Worm (Caenorhabditis elegans) whole organism, mixed stage, embryonic: ENCODE results near the gene C33B4.2.

Source experiments
- M03D4.4 ChIP-seq: sonication (generic microtip); optimal IDR thresholded peaks from 2 replicates; lab custom pipeline; 2017; ENCODE audit warnings: mild to moderate bottlenecking, missing genetic modification characterization, missing compliant biosample characterization
- ces-1 ChIP-seq: fragments of 150-350 bp; optimal IDR thresholded peaks from 2 replicates; lab custom pipeline; 2014; ENCODE audit warnings: missing biosample characterization, missing genetic modification reagents, missing genetic modification characterization
- elt-1 ChIP-seq: sonication (generic microtip); optimal IDR thresholded peaks from 2 replicates; lab custom pipeline; 2017; ENCODE audit warnings: missing genetic modification characterization, mild to moderate bottlenecking, missing compliant biosample characterization, antibody characterized with exemption, moderate library complexity, borderline replicate concordance; ENCODE audit not compliant: insufficient read depth
- hlh-1 ChIP-seq: fragments of 150-350 bp; optimal IDR thresholded peaks from 2 replicates; lab custom pipeline; 2014; ENCODE audit warnings: missing biosample characterization, missing genetic modification reagents, missing genetic modification characterization
- lin-13 ChIP-seq: fragments of 150-350 bp; optimal IDR thresholded peaks from 2 replicates; lab custom pipeline; 2014; ENCODE audit warnings: missing biosample characterization, missing genetic modification characterization
- lsy-2 ChIP-seq: fragments of 150-350 bp; optimal IDR thresholded peaks from 2 replicates; lab custom pipeline; 2014; ENCODE audit warnings: missing biosample characterization, missing genetic modification characterization
- mep-1 ChIP-seq: fragments of 150-350 bp; optimal IDR thresholded peaks from 2 replicates; lab custom pipeline; 2017; ENCODE audit warnings: missing biosample characterization, missing genetic modification reagents, missing genetic modification characterization, inconsistent platforms
- mls-2 ChIP-seq: sonication (generic microtip); optimal IDR thresholded peaks from 2 replicates; lab custom pipeline; 2016; ENCODE audit warnings: mild to moderate bottlenecking, missing genetic modification characterization, moderate library complexity, missing compliant biosample characterization
- nhr-12 ChIP-seq: fragments of 150-350 bp; optimal IDR thresholded peaks from 2 replicates; lab custom pipeline; 2014; ENCODE audit warnings: missing biosample characterization, missing genetic modification characterization
- nhr-28 ChIP-seq: fragments of 150-350 bp; optimal IDR thresholded peaks from 2 replicates; lab custom pipeline; 2014; ENCODE audit warnings: missing biosample characterization, missing genetic modification characterization
- nhr-76 ChIP-seq: sonication (generic microtip); optimal IDR thresholded peaks from 2 replicates; lab custom pipeline; 2017; ENCODE audit warnings: missing biosample characterization, missing genetic modification characterization
- snpc-4 ChIP-seq: fragments of 150-350 bp; optimal IDR thresholded peaks from 2 replicates; lab custom pipeline; 2014; ENCODE audit warnings: missing biosample characterization, missing genetic modification characterization
- unc-62 ChIP-seq: fragments of 150-350 bp; optimal IDR thresholded peaks from 2 replicates; lab custom pipeline; 2014; ENCODE audit warnings: missing biosample characterization, missing genetic modification reagents, missing genetic modification characterization

ce11 chrII:11384099-11384498, 12.2 kb upstream of the C33B4.2 start:
- TF ChIP-seq lsy-2 (tag; lab: Kevin White, UChicago): no peak
- no peak for TF ChIP-seq elt-1
- no peak for TF ChIP-seq lin-13
- TF ChIP-seq snpc-4 (tag; lab: Kevin White, UChicago): no peak
- TF ChIP-seq nhr-28: no peak
- no peak for TF ChIP-seq mep-1 (tag; lab: Kevin White, UChicago)
- TF ChIP-seq mls-2 (tag; lab: Kevin White, UChicago): no peak
- TF ChIP-seq M03D4.4 (tag; lab: Kevin White, UChicago): no peak
- TF ChIP-seq nhr-12 (tag; lab: Kevin White, UChicago): no peak
- TF ChIP-seq unc-62 (GFP tag; lab: Kevin White, UChicago): no peak
- TF ChIP-seq ces-1 (GFP tag; lab: Kevin White, UChicago): no peak
- TF ChIP-seq nhr-76: no peak
- TF ChIP-seq hlh-1: no peak
